Fruit fly (Drosophila melanogaster): Measurements from ENCODE around the gene ck.

- no peak for TF ChIP-seq Sox15 (GFP tag; optimal IDR thresholded peaks at IDR 0.05)
- TF ChIP-seq pdm3 (GFP tag; optimal IDR thresholded peaks at IDR 0.05), result no peak
- no peak for TF ChIP-seq Gug (GFP tag; IDR thresholded peaks at IDR 0.05)
- no peak for TF ChIP-seq acj6 (GFP tag; optimal IDR thresholded peaks at IDR 0.05)
- no peak for TF ChIP-seq dac (GFP tag; optimal IDR thresholded peaks at IDR 0.05)
- TF ChIP-seq Hr39 (GFP tag; optimal IDR thresholded peaks at IDR 0.05), result no peak
- TF ChIP-seq achi (GFP tag; optimal IDR thresholded peaks at IDR 0.05), result no peak
- no peak for TF ChIP-seq Sox14 (GFP tag; optimal IDR thresholded peaks at IDR 0.05)
- no peak for TF ChIP-seq CG6808 (GFP tag; optimal IDR thresholded peaks at IDR 0.05)
- TF ChIP-seq salr (GFP tag; optimal IDR thresholded peaks at IDR 0.05), result no peak
- TF ChIP-seq CG10631 (GFP tag; optimal IDR thresholded peaks at IDR 0.05), result no peak
- TF ChIP-seq lz (GFP tag; optimal IDR thresholded peaks at IDR 0.05), result no peak
Measured at dm6 chr2L:15031650-15032049, 26.0 kb downstream of the ck start, which contains the start of gene CG31832.
